Fruit fly (Drosophila melanogaster) whole organism, embryonic: Measurements from ENCODE around the gene Cyp313a1.
A peak's percentile ranks its signal among the peaks of the same experiment; 100 is the strongest.

Experiments
- C15 ChIP-seq: fragments of 200-800 bp; sonication (Bioruptor generic); IDR thresholded peaks from 3 replicates; pipeline ENCODE4 v1.3.6; 2022; ENCODE audit warnings: missing biosample characterization, missing genetic modification characterization
- CG10959 ChIP-seq: fragments of 200-800 bp; sonication (Bioruptor generic); IDR thresholded peaks from 2 replicates; pipeline ENCODE4 v1.3.6; 2022; ENCODE audit warnings: missing biosample characterization, missing genetic modification characterization
- CG12236 ChIP-seq: fragments of 200-800 bp; sonication (Bioruptor generic); optimal IDR thresholded peaks from 2 replicates; lab custom pipeline; 2016; ENCODE audit warnings: missing biosample characterization, missing genetic modification characterization
- CG13894 ChIP-seq: fragments of 200-800 bp; sonication (Bioruptor generic); optimal IDR thresholded peaks from 3 replicates; lab custom pipeline; 2018; ENCODE audit warnings: missing biosample characterization, mild to moderate bottlenecking, missing genetic modification characterization, moderate library complexity
- CG14965 ChIP-seq: fragments of 200-800 bp; sonication (Bioruptor generic); optimal IDR thresholded peaks from 2 replicates; lab custom pipeline; 2016; ENCODE audit warnings: missing biosample characterization, missing genetic modification characterization, borderline replicate concordance
- CG15514 ChIP-seq: fragments of 200-800 bp; sonication (Bioruptor generic); optimal IDR thresholded peaks from 3 replicates; lab custom pipeline; 2017; ENCODE audit warnings: missing biosample characterization, missing genetic modification characterization, mild to moderate bottlenecking, moderate library complexity, missing genetic modification reagents
- CG17568 ChIP-seq: fragments of 200-800 bp; sonication (Bioruptor generic); optimal IDR thresholded peaks from 2 replicates; lab custom pipeline; 2018; ENCODE audit warnings: missing biosample characterization, mild to moderate bottlenecking, missing genetic modification characterization, moderate library complexity
- CG17612 ChIP-seq: fragments of 200-800 bp; sonication (Bioruptor generic); IDR thresholded peaks from 2 replicates; pipeline ENCODE4 v1.3.6; 2022; ENCODE audit warnings: missing biosample characterization, missing genetic modification characterization
- CG18599 ChIP-seq: fragments of 200-800 bp; sonication (Bioruptor generic); optimal IDR thresholded peaks from 3 replicates; lab custom pipeline; 2017; ENCODE audit warnings: missing biosample characterization, missing genetic modification characterization, mild to moderate bottlenecking, moderate library complexity, missing genetic modification reagents
- CG18619 ChIP-seq: fragments of 200-800 bp; sonication (Bioruptor generic); optimal IDR thresholded peaks from 3 replicates; lab custom pipeline; 2017; ENCODE audit warnings: missing biosample characterization, mild to moderate bottlenecking, missing genetic modification characterization
- CG3163 ChIP-seq: fragments of 200-800 bp; sonication (Bioruptor generic); optimal IDR thresholded peaks from 3 replicates; lab custom pipeline; 2016; ENCODE audit warnings: missing biosample characterization, missing genetic modification characterization
- CG3995 ChIP-seq: fragments of 200-800 bp; sonication (Bioruptor generic); optimal IDR thresholded peaks from 3 replicates; lab custom pipeline; 2016; ENCODE audit warnings: missing biosample characterization, missing genetic modification characterization
- CG4404 ChIP-seq: fragments of 200-800 bp; sonication (Bioruptor generic); IDR thresholded peaks from 2 replicates; pipeline ENCODE4 v1.3.6; 2022; ENCODE audit warnings: missing biosample characterization, missing genetic modification characterization
- CG4730 ChIP-seq: fragments of 200-800 bp; sonication (Bioruptor generic); IDR thresholded peaks from 2 replicates; pipeline ENCODE4 v1.3.6; 2022; ENCODE audit warnings: missing biosample characterization, missing genetic modification characterization
- CG7745 ChIP-seq: fragments of 200-800 bp; sonication (Bioruptor generic); optimal IDR thresholded peaks from 2 replicates; lab custom pipeline; 2018; ENCODE audit warnings: missing biosample characterization, mild to moderate bottlenecking, missing genetic modification characterization, moderate library complexity
- CG7839 ChIP-seq: fragments of 200-800 bp; sonication (Bioruptor generic); optimal IDR thresholded peaks from 3 replicates; lab custom pipeline; 2018; ENCODE audit warnings: missing biosample characterization, mild to moderate bottlenecking, missing genetic modification characterization, moderate library complexity
- CG8290 ChIP-seq, 3 experiments: fragments of 200-800 bp; sonication (Bioruptor generic); optimal IDR thresholded peaks; 2 replicates each; lab custom pipeline; 2016 to 2019; ENCODE audit warnings: missing biosample characterization in 3 of 3, missing genetic modification characterization in 3 of 3, mild to moderate bottlenecking in 2 of 3, moderate library complexity in 1 of 3
- CG9609 ChIP-seq: fragments of 200-800 bp; sonication (Bioruptor generic); optimal IDR thresholded peaks from 3 replicates; lab custom pipeline; 2016; ENCODE audit warnings: missing biosample characterization, missing genetic modification characterization
- Chrac-16 ChIP-seq: fragments of 200-800 bp; sonication (Bioruptor generic); optimal IDR thresholded peaks from 3 replicates; lab custom pipeline; 2016; ENCODE audit warnings: missing biosample characterization, missing genetic modification characterization
- D19B ChIP-seq: fragments of 200-800 bp; sonication (Bioruptor generic); optimal IDR thresholded peaks from 2 replicates; lab custom pipeline; 2017; ENCODE audit warnings: missing biosample characterization, mild to moderate bottlenecking, missing genetic modification characterization
- Ets65A ChIP-seq: fragments of 200-800 bp; sonication (Bioruptor generic); peaks from one replicate; lab custom pipeline; 2016; ENCODE audit warnings: missing biosample characterization, missing genetic modification characterization
- HLHmδ ChIP-seq: fragments of 200-800 bp; sonication (Bioruptor generic); optimal IDR thresholded peaks from 2 replicates; lab custom pipeline; 2018; ENCODE audit warnings: missing biosample characterization, mild to moderate bottlenecking, missing genetic modification characterization, moderate library complexity
- Meics ChIP-seq: fragments of 200-800 bp; sonication (Bioruptor generic); optimal IDR thresholded peaks from 2 replicates; lab custom pipeline; 2017; ENCODE audit warnings: missing biosample characterization, mild to moderate bottlenecking, missing genetic modification characterization
- NC2α ChIP-seq: fragments of 200-800 bp; sonication (Bioruptor generic); optimal IDR thresholded peaks from 2 replicates; lab custom pipeline; 2016; ENCODE audit warnings: missing biosample characterization, missing genetic modification characterization
- Nf-YC ChIP-seq: fragments of 200-800 bp; optimal IDR thresholded peaks from 3 replicates; lab custom pipeline; 2019; ENCODE audit warnings: missing biosample characterization, mild to moderate bottlenecking, missing genetic modification characterization, moderate library complexity
- Ravus ChIP-seq: fragments of 200-800 bp; sonication (Bioruptor generic); IDR thresholded peaks from 2 replicates; pipeline ENCODE4 v1.3.6; 2022; ENCODE audit warnings: missing biosample characterization, missing genetic modification characterization
- Rx ChIP-seq: fragments of 200-800 bp; sonication (Bioruptor generic); IDR thresholded peaks from 2 replicates; pipeline ENCODE4 v1.3.6; 2022; ENCODE audit warnings: missing biosample characterization, missing genetic modification characterization
- abd-A ChIP-seq: fragments of 200-800 bp; sonication (Bioruptor generic); optimal IDR thresholded peaks from 3 replicates; lab custom pipeline; 2019; ENCODE audit warnings: missing biosample characterization, mild to moderate bottlenecking, missing genetic modification characterization, moderate library complexity
- bcd ChIP-seq: fragments of 200-800 bp; sonication (Bioruptor generic); optimal IDR thresholded peaks from 2 replicates; lab custom pipeline; 2017; ENCODE audit warnings: missing biosample characterization, mild to moderate bottlenecking, missing genetic modification characterization
- dm ChIP-seq: fragments of 200-800 bp; sonication (Bioruptor generic); optimal IDR thresholded peaks from 3 replicates; lab custom pipeline; 2016; ENCODE audit warnings: missing biosample characterization, missing genetic modification characterization
- ems ChIP-seq: fragments of 200-800 bp; sonication (Bioruptor generic); optimal IDR thresholded peaks from 3 replicates; lab custom pipeline; 2016; ENCODE audit warnings: missing biosample characterization, missing genetic modification characterization
- fd3F ChIP-seq: fragments of 200-800 bp; sonication (Bioruptor generic); optimal IDR thresholded peaks from 2 replicates; lab custom pipeline; 2018; ENCODE audit warnings: missing biosample characterization, mild to moderate bottlenecking, missing genetic modification characterization, moderate library complexity
- fd96Cb ChIP-seq: fragments of 200-800 bp; sonication (Bioruptor generic); optimal IDR thresholded peaks from 2 replicates; lab custom pipeline; 2018; ENCODE audit warnings: missing biosample characterization, mild to moderate bottlenecking, missing genetic modification characterization, moderate library complexity
- gcm ChIP-seq: fragments of 200-800 bp; sonication (Bioruptor generic); optimal IDR thresholded peaks from 2 replicates; lab custom pipeline; 2019; ENCODE audit warnings: missing biosample characterization, mild to moderate bottlenecking, missing genetic modification characterization, moderate library complexity
- gem ChIP-seq: fragments of 200-800 bp; sonication (Bioruptor generic); optimal IDR thresholded peaks from 2 replicates; lab custom pipeline; 2019; ENCODE audit warnings: missing biosample characterization, mild to moderate bottlenecking, missing genetic modification characterization, moderate library complexity
- grau ChIP-seq: fragments of 200-800 bp; optimal IDR thresholded peaks from 3 replicates; lab custom pipeline; 2019; ENCODE audit warnings: missing biosample characterization, mild to moderate bottlenecking, missing genetic modification characterization, moderate library complexity
- gsb-n ChIP-seq: fragments of 200-800 bp; sonication (Bioruptor generic); optimal IDR thresholded peaks from 3 replicates; lab custom pipeline; 2018; ENCODE audit warnings: missing biosample characterization, mild to moderate bottlenecking, missing genetic modification characterization
- hkb ChIP-seq, 2 experiments: fragments of 200-800 bp in 1 of 2; fragments of >200 bp in 1 of 2; sonication (Bioruptor generic) in 1 of 2; IDR thresholded peaks in 1 of 2; optimal IDR thresholded peaks in 1 of 2; 2 replicates each; pipeline versions ENCODE4 v1.3.6 to Lab custom; 2017 to 2022; ENCODE audit warnings: missing biosample characterization in 1 of 2, missing genetic modification characterization in 1 of 2
- insv ChIP-seq, 2 experiments: fragments of 200-800 bp; sonication (Bioruptor generic); optimal IDR thresholded peaks; 3 replicates each; lab custom pipeline; 2016 to 2018; ENCODE audit warnings: missing biosample characterization in 2 of 2, missing genetic modification characterization in 2 of 2
- inv ChIP-seq: fragments of 200-800 bp; sonication (Bioruptor generic); IDR thresholded peaks from 2 replicates; pipeline ENCODE4 v1.3.6; 2022; ENCODE audit warnings: missing biosample characterization, missing genetic modification characterization; ENCODE audit not compliant: partially characterized antibody
- kni ChIP-seq: fragments of 200-800 bp; sonication (Bioruptor generic); optimal IDR thresholded peaks from 3 replicates; lab custom pipeline; 2017; ENCODE audit warnings: mild to moderate bottlenecking, missing biosample characterization, missing genetic modification reagents, missing genetic modification characterization
- lilli ChIP-seq: fragments of 200-800 bp; sonication (Bioruptor generic); optimal IDR thresholded peaks from 3 replicates; lab custom pipeline; 2016; ENCODE audit warnings: missing biosample characterization, missing genetic modification characterization
- nom ChIP-seq: fragments of 200-800 bp; sonication (Bioruptor generic); optimal IDR thresholded peaks from 2 replicates; lab custom pipeline; 2017; ENCODE audit warnings: missing biosample characterization, missing genetic modification characterization, mild to moderate bottlenecking, moderate library complexity, missing genetic modification reagents
- pan ChIP-seq, 4 experiments: fragments of >200 bp in 3 of 4; fragments of 200-800 bp in 1 of 4; sonication (Bioruptor generic) in 1 of 4; optimal IDR thresholded peaks in 3 of 4; IDR thresholded peaks in 1 of 4; 2 replicates each; pipeline versions ENCODE4 v1.3.6 to Lab custom; 2017 to 2022; ENCODE audit warnings: missing biosample characterization in 2 of 4, missing genetic modification characterization in 2 of 4, mixed read lengths in 1 of 4
- pnt ChIP-seq: fragments of 200-800 bp; sonication (Bioruptor generic); optimal IDR thresholded peaks from 3 replicates; lab custom pipeline; 2016; ENCODE audit warnings: missing biosample characterization, missing genetic modification characterization
- row ChIP-seq: fragments of 200-800 bp; sonication (Bioruptor generic); IDR thresholded peaks from 3 replicates; pipeline ENCODE4 v1.3.6; 2022; ENCODE audit warnings: missing biosample characterization, missing genetic modification characterization
- sug ChIP-seq: fragments of 200-800 bp; optimal IDR thresholded peaks from 2 replicates; lab custom pipeline; 2019; ENCODE audit warnings: missing biosample characterization, mild to moderate bottlenecking, missing genetic modification characterization, moderate library complexity
- tx ChIP-seq: fragments of 200-800 bp; sonication (Bioruptor generic); optimal IDR thresholded peaks from 2 replicates; lab custom pipeline; 2016; ENCODE audit warnings: missing biosample characterization, missing genetic modification characterization
- vfl ChIP-seq: fragments of 200-800 bp; sonication (Bioruptor generic); optimal IDR thresholded peaks from 2 replicates; lab custom pipeline; 2016; ENCODE audit warnings: missing biosample characterization, missing genetic modification characterization

The Cyp313a1 gene

DNA sequence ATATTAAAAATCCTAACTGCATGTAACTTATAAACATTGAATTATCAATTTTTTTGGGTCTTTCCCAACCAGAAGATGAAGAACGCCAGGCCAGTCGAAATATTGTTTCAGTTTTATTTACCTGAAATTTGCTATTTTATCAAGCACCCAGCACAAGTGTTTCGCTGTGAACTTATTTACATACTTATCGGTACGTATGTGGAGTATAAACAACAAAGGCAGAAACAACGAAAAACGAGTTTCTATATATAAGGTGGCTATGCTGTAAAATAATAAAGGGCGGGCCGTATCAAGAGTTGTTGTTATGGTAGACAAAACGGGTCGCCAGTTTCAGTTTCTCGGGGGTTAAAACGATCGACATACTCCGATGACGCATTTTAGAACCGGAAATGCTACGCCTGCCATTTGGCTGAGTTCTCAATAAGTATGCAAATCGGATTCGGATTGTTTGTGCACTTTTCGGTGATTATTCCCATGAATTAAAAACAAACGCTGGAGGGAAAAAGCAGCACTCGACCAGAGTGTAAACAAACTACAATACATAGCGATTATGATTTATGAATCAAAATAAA is 41.1 kb upstream of the Cyp313a1 start (continued):
- TF ChIP-seq NC2α (GFP tag; lab: Kevin White, UChicago) (no peak), fd3F (GFP tag; lab: Kevin White, UChicago) (peak; percentile 58), CG18599 (GFP tag; lab: Kevin White, UChicago) (peak; percentile 54), Ets65A (GFP tag; lab: Kevin White, UChicago) (no peak), sug (tag; lab: Kevin White, UChicago) (peak; percentile 33), CG18619 (peak; percentile 18), CG4730 (GFP tag; lab: Robert Waterston, UW) (no peak), nom (no peak), tx (GFP tag; lab: Kevin White, UChicago) (no peak), CG17568 (peak; percentile 52), gcm (no peak), C15 (GFP tag; lab: Robert Waterston, UW) (no peak), CG10959 (no peak), ems (no peak), Ravus (GFP tag; lab: Robert Waterston, UW) (no peak), Nf-YC (no peak), Chrac-16 (no peak), pan (optimal IDR thresholded peaks at IDR 0.05; lab: Kevin White, UChicago) (no peak), pan (GFP tag; optimal IDR thresholded peaks at IDR 0.05 in 1 of 2, IDR thresholded peaks at IDR 0.05 in 1 of 2) (peak in 1 of 2 experiments; percentile 12), CG3995 (GFP tag; lab: Kevin White, UChicago) (no peak), Rx (GFP tag; lab: Robert Waterston, UW) (no peak), CG7745 (tag; lab: Kevin White, UChicago) (peak; percentile 0), bcd (GFP tag; lab: Kevin White, UChicago) (no peak), insv (GFP tag; optimal IDR thresholded peaks at IDR 0.05; lab: Kevin White, UChicago) (peak in 1 of 2 experiments; percentile 11), inv (GFP tag; lab: Robert Waterston, UW) (no peak), lilli (GFP tag; lab: Kevin White, UChicago) (no peak), dm (no peak), kni (GFP tag; lab: Kevin White, UChicago) (peak; percentile 4), D19B (GFP tag; lab: Kevin White, UChicago) (peak; percentile 13), CG17612 (GFP tag; lab: Robert Waterston, UW) (no peak), CG8290 (GFP tag; optimal IDR thresholded peaks at IDR 0.05; lab: Kevin White, UChicago) (no peak), CG8290 (tag; optimal IDR thresholded peaks at IDR 0.05; lab: Kevin White, UChicago) (peak in 1 of 2 experiments; percentile 73), CG3163 (GFP tag; lab: Kevin White, UChicago) (no peak), fd96Cb (tag; lab: Kevin White, UChicago) (no peak), row (GFP tag; lab: Robert Waterston, UW) (no peak), HLHmδ (no peak), vfl (GFP tag; lab: Kevin White, UChicago) (peak; percentile 4), grau (tag; lab: Kevin White, UChicago) (peak; percentile 1), CG14965 (GFP tag; lab: Kevin White, UChicago) (no peak), CG9609 (no peak), CG15514 (GFP tag; lab: Kevin White, UChicago) (peak; percentile 48), CG13894 (tag; lab: Kevin White, UChicago) (peak; percentile 64), abd-A (tag; lab: Kevin White, UChicago) (no peak), gsb-n (peak; percentile 47), hkb (optimal IDR thresholded peaks at IDR 0.05; lab: Kevin White, UChicago) (no peak), hkb (GFP tag; IDR thresholded peaks at IDR 0.05; lab: Robert Waterston, UW) (peak; percentile 49), pnt (GFP tag; lab: Kevin White, UChicago) (no peak), CG7839 (tag; lab: Kevin White, UChicago) (no peak), gem (tag; lab: Kevin White, UChicago) (peak; percentile 20), CG12236 (GFP tag; lab: Kevin White, UChicago) (no peak), CG4404 (GFP tag; lab: Robert Waterston, UW) (no peak), Meics (GFP tag; lab: Kevin White, UChicago) (peak; percentile 50)
